Fruit fly (Drosophila melanogaster): Measurements from ENCODE around the gene CG9777.

Gene CG9777

DNA sequence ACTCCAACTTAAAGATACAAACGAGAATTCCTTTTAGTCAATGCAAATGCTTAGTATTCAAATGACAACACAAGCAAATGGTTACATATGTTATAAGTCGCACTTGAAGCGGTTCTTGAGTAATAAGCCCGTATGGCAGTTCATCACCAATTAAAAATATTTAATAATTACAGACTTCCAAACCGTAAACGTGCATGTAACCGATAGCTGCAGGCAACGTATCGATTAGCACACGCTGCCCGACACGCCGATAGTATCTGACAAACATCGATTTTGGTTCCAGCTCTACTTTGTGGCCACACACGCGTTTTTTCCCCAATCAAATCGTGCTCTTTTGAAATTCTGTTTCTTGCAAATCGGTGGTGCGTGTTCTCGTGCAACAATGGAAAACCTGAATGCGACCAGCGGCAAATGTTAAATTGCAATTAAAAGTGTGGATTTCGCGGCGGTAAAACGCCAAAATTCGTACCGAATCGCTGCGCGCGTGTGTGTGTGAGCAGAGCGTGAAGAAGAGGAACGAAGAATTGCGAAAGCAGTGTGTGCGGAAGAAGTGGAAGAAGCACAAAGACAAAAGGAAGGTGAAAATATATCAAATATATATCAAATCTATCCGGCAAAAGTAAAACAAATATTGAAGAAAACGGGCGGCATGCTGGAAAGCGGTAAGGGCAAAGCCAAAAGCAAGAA, 32.9 kb downstream of the CG9777 start, which contains the start of the genes CG9784 and Nup153 (continued):
- peak; percentile 37; the same call in 1 of the 4 replicates for TF ChIP-seq Gug (GFP tag; IDR thresholded peaks at IDR 0.05)
- TF ChIP-seq HHEX (GFP tag; optimal IDR thresholded peaks at IDR 0.05), result no peak
- TF ChIP-seq CG3838 (GFP tag; optimal IDR thresholded peaks at IDR 0.05), result no peak
- TF ChIP-seq nerfin-2 (GFP tag; IDR thresholded peaks at IDR 0.05; ENCODE audit: partially characterized antibody), result peak; percentile 92
- no peak for TF ChIP-seq dysf (GFP tag; IDR thresholded peaks at IDR 0.05)
- peak; percentile 9 for TF ChIP-seq CG8924 (tag; optimal IDR thresholded peaks at IDR 0.05)
- peak; percentile 96 for TF ChIP-seq hb (GFP tag; IDR thresholded peaks at IDR 0.05; ENCODE audit: partially characterized antibody)
- no peak for TF ChIP-seq odd (GFP tag; optimal IDR thresholded peaks at IDR 0.05)
- TF ChIP-seq B-H1 (GFP tag; IDR thresholded peaks at IDR 0.05), result no peak
- TF ChIP-seq CG32532 (GFP tag; IDR thresholded peaks at IDR 0.05), result peak; percentile 26; the same call in 1 of the 2 replicates
- no peak for TF ChIP-seq prd (optimal IDR thresholded peaks at IDR 0.05)
- TF ChIP-seq prd (GFP tag; IDR thresholded peaks at IDR 0.05), result 0 out of 3 replicates have a peak, but pooled peaks have one; percentile 5
- no peak for TF ChIP-seq Nf-YA (GFP tag; IDR thresholded peaks at IDR 0.05)
- peak; percentile 13; the same call in 1 of the 2 replicates for TF ChIP-seq MBD-R2 (GFP tag; IDR thresholded peaks at IDR 0.05)
- TF ChIP-seq CG11560 (tag; IDR thresholded peaks at IDR 0.05), result no peak
- no peak for TF ChIP-seq CG32767 (GFP tag; IDR thresholded peaks at IDR 0.05)
- TF ChIP-seq fd102C (GFP tag; optimal IDR thresholded peaks at IDR 0.05), result no peak
- TF ChIP-seq Hr51 (GFP tag; optimal IDR thresholded peaks at IDR 0.05), result no peak
- TF ChIP-seq CG7745 (tag; optimal IDR thresholded peaks at IDR 0.05), result no peak
- no peak for TF ChIP-seq Oaz (GFP tag; IDR thresholded peaks at IDR 0.05)
- TF ChIP-seq CG12071 (GFP tag; optimal IDR thresholded peaks at IDR 0.05), result no peak
- TF ChIP-seq Bteb2 (GFP tag; optimal IDR thresholded peaks at IDR 0.05), result no peak
- TF ChIP-seq CG7928 (GFP tag; optimal IDR thresholded peaks at IDR 0.05), result no peak
- peak; percentile 89 for TF ChIP-seq Doc3 (GFP tag; IDR thresholded peaks at IDR 0.05; ENCODE audit: partially characterized antibody)
- no peak for TF ChIP-seq CG10654 (GFP tag; optimal IDR thresholded peaks at IDR 0.05)
- TF ChIP-seq CG14860 (GFP tag; IDR thresholded peaks at IDR 0.05; ENCODE audit: partially characterized antibody), result peak; percentile 94
- TF ChIP-seq wek (GFP tag; optimal IDR thresholded peaks at IDR 0.05), result no peak
- TF ChIP-seq sna (GFP tag; IDR thresholded peaks at IDR 0.05; ENCODE audit: partially characterized antibody), result peak; percentile 87
- TF ChIP-seq stc (GFP tag; IDR thresholded peaks at IDR 0.05), result no peak
- no peak for TF ChIP-seq HmgD (GFP tag; optimal IDR thresholded peaks at IDR 0.05)
- no peak for TF ChIP-seq shn (GFP tag; optimal IDR thresholded peaks at IDR 0.05)
- peak; percentile 89 for TF ChIP-seq CG42726 (GFP tag; IDR thresholded peaks at IDR 0.05; ENCODE audit: partially characterized antibody)
- peak; percentile 41 for TF ChIP-seq Ets65A (GFP tag)
- no peak for TF ChIP-seq Hmr (GFP tag; optimal IDR thresholded peaks at IDR 0.05)
- no peak for TF ChIP-seq pnt (GFP tag; optimal IDR thresholded peaks at IDR 0.05)
- TF ChIP-seq CG17359 (tag; optimal IDR thresholded peaks at IDR 0.05), result no peak
- TF ChIP-seq Antp (GFP tag; optimal IDR thresholded peaks at IDR 0.05), result no peak
- TF ChIP-seq vnd (GFP tag; IDR thresholded peaks at IDR 0.05; ENCODE audit: partially characterized antibody), result peak; percentile 95
- TF ChIP-seq rib (GFP tag; IDR thresholded peaks at IDR 0.05), result peak; percentile 51

DNA sequence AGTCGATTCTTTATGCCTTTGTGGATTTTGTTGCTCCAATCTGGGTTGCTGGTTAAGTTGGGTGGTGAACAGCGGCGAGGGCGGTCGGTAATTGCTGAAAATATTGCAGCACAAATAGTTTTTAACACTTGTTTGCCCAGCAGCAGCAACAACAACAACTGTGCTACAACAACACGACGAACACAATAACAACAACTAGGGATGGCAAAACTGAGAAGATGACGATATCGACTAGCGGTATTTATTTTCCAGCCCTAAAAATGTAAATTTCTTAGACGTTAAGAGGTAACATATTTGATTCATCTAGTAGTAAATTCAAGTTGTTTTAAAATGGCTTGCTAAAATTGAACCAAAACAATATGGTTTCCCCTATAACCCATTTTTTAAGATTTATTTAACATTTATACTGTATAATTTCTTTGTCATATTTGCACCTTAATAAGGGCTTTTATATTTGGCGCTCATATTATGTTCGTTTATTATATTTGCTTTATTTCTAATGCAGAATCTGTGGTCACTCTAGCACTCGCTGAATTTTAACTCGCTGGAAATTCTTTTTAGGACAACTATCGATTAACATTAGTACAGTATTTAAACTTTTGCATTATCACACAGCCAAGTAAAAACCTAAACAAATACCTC, 33.6 kb downstream of the CG9777 start:
- TF ChIP-seq YL-1 (GFP tag; optimal IDR thresholded peaks at IDR 0.05) (peak; percentile 15), CG3281 (GFP tag; optimal IDR thresholded peaks at IDR 0.05) (peak; percentile 20), Hr51 (GFP tag; optimal IDR thresholded peaks at IDR 0.05) (no peak), CG13424 (tag; optimal IDR thresholded peaks at IDR 0.05) (peak; percentile 2), CG15696 (tag; optimal IDR thresholded peaks at IDR 0.05) (no peak), gt (GFP tag; IDR thresholded peaks at IDR 0.05) (no peak), eyg (GFP tag; optimal IDR thresholded peaks at IDR 0.05) (no peak), Ets65A (GFP tag) (peak; percentile 36), CG30431 (GFP tag; optimal IDR thresholded peaks at IDR 0.05) (no peak), CG15514 (GFP tag; optimal IDR thresholded peaks at IDR 0.05) (peak; percentile 10), Ada2b (GFP tag; IDR thresholded peaks at IDR 0.05) (no peak), az2 (GFP tag; optimal IDR thresholded peaks at IDR 0.05) (peak; percentile 4), pan (optimal IDR thresholded peaks at IDR 0.05) (no peak), pan (GFP tag; optimal IDR thresholded peaks at IDR 0.05 in 1 of 2, IDR thresholded peaks at IDR 0.05 in 1 of 2) (no peak)
